Worm (Caenorhabditis elegans): ENCODE results near the gene pqn-83.

ce11 chrIII:13127157-13127556 lies 27.9 kb upstream of the pqn-83 start:
- TF ChIP-seq ets-7 (tag; optimal IDR thresholded peaks at IDR 0.05), result no peak
- no peak for TF ChIP-seq ama-1 (optimal IDR thresholded peaks at IDR 0.05)
- no peak for TF ChIP-seq hmbx-1 (tag; optimal IDR thresholded peaks at IDR 0.05)

All from whole organism, early embryonic.